Worm (Caenorhabditis elegans) whole organism, L1 larva: ENCODE results near the gene mars-1.

Source experiments
- C34B4.2 ChIP-seq: sonication (generic microtip); optimal IDR thresholded peaks from 2 replicates; lab custom pipeline; 2017; ENCODE audit warnings: mild to moderate bottlenecking, missing genetic modification characterization, missing compliant biosample characterization
- Y116A8C.19 ChIP-seq: sonication (generic microtip); optimal IDR thresholded peaks from 2 replicates; lab custom pipeline; 2016; ENCODE audit warnings: missing compliant biosample characterization, missing genetic modification characterization, borderline replicate concordance
- aha-1 ChIP-seq: fragments of 150-350 bp; optimal IDR thresholded peaks from 2 replicates; lab custom pipeline; 2014; ENCODE audit warnings: missing biosample characterization, missing genetic modification characterization
- aly-2 ChIP-seq: fragments of 150-350 bp; optimal IDR thresholded peaks from 2 replicates; lab custom pipeline; 2014; ENCODE audit warnings: missing biosample characterization, missing genetic modification characterization
- ama-1 ChIP-seq: fragments of 150-350 bp; optimal IDR thresholded peaks from 2 replicates; lab custom pipeline; 2014
- blmp-1 ChIP-seq: fragments of 150-350 bp; optimal IDR thresholded peaks from 2 replicates; lab custom pipeline; 2014; ENCODE audit warnings: missing biosample characterization, missing genetic modification characterization
- dpl-1 ChIP-seq, 3 experiments: fragments of 150-350 bp in 2 of 3; sonication (generic microtip) in 1 of 3; optimal IDR thresholded peaks; 2 replicates each; lab custom pipeline; 2014 to 2017; ENCODE audit warnings: missing biosample characterization in 3 of 3, missing genetic modification characterization in 3 of 3, missing genetic modification reagents in 3 of 3
- efl-1 ChIP-seq, 4 experiments: fragments of 150-350 bp; optimal IDR thresholded peaks in 3 of 4; peaks in 1 of 4; 1 replicate in 1 of 4; 2 replicates in 3 of 4; lab custom pipeline; 2014; ENCODE audit warnings: missing biosample characterization in 2 of 4, missing genetic modification characterization in 2 of 4, missing genetic modification reagents in 2 of 4
- efl-3 ChIP-seq: fragments of 200-800 bp; sonication (Bioruptor generic); optimal IDR thresholded peaks from 2 replicates; lab custom pipeline; 2018; ENCODE audit warnings: mild to moderate bottlenecking, missing genetic modification characterization, missing compliant biosample characterization
- egl-27 ChIP-seq, 2 experiments: fragments of 150-350 bp in 1 of 2; sonication (generic microtip); optimal IDR thresholded peaks; 3 replicates each; lab custom pipeline; 2017 to 2018; ENCODE audit warnings: missing biosample characterization in 2 of 2, missing genetic modification characterization in 2 of 2, missing genetic modification reagents in 2 of 2
- fos-1 ChIP-seq: fragments of 150-350 bp; optimal IDR thresholded peaks from 2 replicates; lab custom pipeline; 2014; ENCODE audit warnings: missing biosample characterization, missing genetic modification characterization
- isw-1 ChIP-seq: fragments of 200-800 bp; sonication (Bioruptor generic); IDR thresholded peaks from 2 replicates; pipeline ENCODE4 v1.3.6; 2022; ENCODE audit warnings: missing genetic modification characterization, missing compliant biosample characterization
- lin-35 ChIP-seq, 2 experiments: fragments of 150-350 bp; optimal IDR thresholded peaks; 2 replicates each; lab custom pipeline; 2014; ENCODE audit warnings: missing biosample characterization in 2 of 2, missing genetic modification characterization in 2 of 2, missing genetic modification reagents in 2 of 2
- lin-39 ChIP-seq: fragments of 150-350 bp; optimal IDR thresholded peaks from 2 replicates; lab custom pipeline; 2014; ENCODE audit warnings: missing biosample characterization, missing genetic modification reagents, missing genetic modification characterization
- lsy-2 ChIP-seq, 2 experiments: fragments of 150-350 bp; optimal IDR thresholded peaks; 2 replicates each; lab custom pipeline; 2014; ENCODE audit warnings: missing biosample characterization in 2 of 2, missing genetic modification characterization in 2 of 2
- mdl-1 ChIP-seq, 2 experiments: fragments of 150-350 bp; optimal IDR thresholded peaks; 2 replicates each; lab custom pipeline; 2014 to 2017; ENCODE audit warnings: missing biosample characterization in 2 of 2, missing genetic modification characterization in 2 of 2, inconsistent platforms in 1 of 2
- mef-2 ChIP-seq: fragments of 150-350 bp; optimal IDR thresholded peaks from 2 replicates; lab custom pipeline; 2014; ENCODE audit warnings: missing biosample characterization, missing genetic modification characterization
- nhr-12 ChIP-seq: sonication (generic microtip); optimal IDR thresholded peaks from 2 replicates; lab custom pipeline; 2017; ENCODE audit warnings: missing biosample characterization, missing genetic modification characterization
- nhr-19 ChIP-seq: fragments of 200-800 bp; sonication (Bioruptor generic); conservative IDR thresholded peaks from 2 replicates; pipeline ENCODE4 v1.3.6; 2022; ENCODE audit warnings: missing genetic modification characterization, missing compliant biosample characterization
- nhr-237 ChIP-seq: fragments of 150-350 bp; optimal IDR thresholded peaks from 2 replicates; lab custom pipeline; 2014; ENCODE audit warnings: missing biosample characterization, missing genetic modification characterization
- nhr-71 ChIP-seq: sonication (generic microtip); optimal IDR thresholded peaks from 2 replicates; lab custom pipeline; 2016; ENCODE audit warnings: mild to moderate bottlenecking, missing genetic modification characterization, moderate library complexity, missing compliant biosample characterization
- pag-3 ChIP-seq: sonication (generic microtip); optimal IDR thresholded peaks from 2 replicates; lab custom pipeline; 2017; ENCODE audit warnings: missing genetic modification characterization, mild to moderate bottlenecking, missing compliant biosample characterization, antibody characterized with exemption, borderline replicate concordance; ENCODE audit not compliant: insufficient read depth
- rnt-1 ChIP-seq: sonication (generic microtip); optimal IDR thresholded peaks from 2 replicates; lab custom pipeline; 2016; ENCODE audit warnings: mild to moderate bottlenecking, missing genetic modification characterization, moderate library complexity, missing compliant biosample characterization
- skn-1 ChIP-seq: fragments of 150-350 bp; optimal IDR thresholded peaks from 2 replicates; lab custom pipeline; 2014; ENCODE audit warnings: missing biosample characterization, missing genetic modification characterization
- snu-23 ChIP-seq: sonication (generic microtip); optimal IDR thresholded peaks from 2 replicates; lab custom pipeline; 2016; ENCODE audit warnings: missing genetic modification characterization, missing compliant biosample characterization
- sox-4 ChIP-seq: sonication (generic microtip); optimal IDR thresholded peaks from 2 replicates; lab custom pipeline; 2016; ENCODE audit warnings: missing genetic modification characterization, missing compliant biosample characterization
- tbx-2 ChIP-seq: sonication (generic microtip); optimal IDR thresholded peaks from 2 replicates; lab custom pipeline; 2016; ENCODE audit warnings: missing genetic modification characterization, missing compliant biosample characterization
- unc-62 ChIP-seq: fragments of 150-350 bp; optimal IDR thresholded peaks from 2 replicates; lab custom pipeline; 2014; ENCODE audit warnings: missing biosample characterization, missing genetic modification reagents, missing genetic modification characterization
- xbp-1 ChIP-seq: sonication (generic microtip); optimal IDR thresholded peaks from 2 replicates; lab custom pipeline; 2016; ENCODE audit warnings: missing genetic modification characterization, missing compliant biosample characterization
- ztf-11 ChIP-seq, 2 experiments: sonication (generic microtip); optimal IDR thresholded peaks; 2 replicates each; lab custom pipeline; 2016 to 2017; ENCODE audit warnings: missing genetic modification characterization in 2 of 2, missing biosample characterization in 1 of 2, missing compliant biosample characterization in 1 of 2
- ztf-4 ChIP-seq: fragments of 150-350 bp; optimal IDR thresholded peaks from 2 replicates; lab custom pipeline; 2014; ENCODE audit warnings: missing biosample characterization, missing genetic modification characterization

Gene mars-1

ce11 chrIV:11659794-11660312, 24.6 kb upstream of the mars-1 start, which contains the start of gene ZK792.1:
Gene ZK792.1, plus strand, starts transcription at chrIV:11659844.
- TF ChIP-seq mef-2: no peak

- TF ChIP-seq nhr-237 (tag; lab: Kevin White, UChicago): no peak
- no peak for TF ChIP-seq xbp-1 (tag; lab: Kevin White, UChicago)
- no peak for TF ChIP-seq aha-1
- TF ChIP-seq lin-35 (GFP tag; optimal IDR thresholded peaks at IDR 0.05; lab: Kevin White, UChicago): peak in 1 of 2 experiments; percentile 10
- no peak for TF ChIP-seq aly-2 (tag; lab: Kevin White, UChicago)
- no peak for TF ChIP-seq efl-1 (optimal IDR thresholded peaks at IDR 0.05; lab: Kevin White, UChicago)
- peak in 1 of 2 experiments; percentile 72 for TF ChIP-seq efl-1 (GFP tag; optimal IDR thresholded peaks at IDR 0.05 in 1 of 2; lab: Kevin White, UChicago)
- TF ChIP-seq unc-62 (GFP tag; lab: Kevin White, UChicago): no peak
- TF ChIP-seq nhr-71 (tag; lab: Kevin White, UChicago): peak; percentile 0
- peak; percentile 24 for TF ChIP-seq blmp-1
- TF ChIP-seq dpl-1 (GFP tag; optimal IDR thresholded peaks at IDR 0.05; lab: Kevin White, UChicago): peak in 1 of 3 experiments; percentile 20
- peak; percentile 13 for TF ChIP-seq skn-1 (tag; lab: Kevin White, UChicago)
- no peak for TF ChIP-seq efl-3 (GFP tag; lab: Kevin White, UChicago)
- no peak for TF ChIP-seq ama-1
- TF ChIP-seq lsy-2 (tag; optimal IDR thresholded peaks at IDR 0.05; lab: Kevin White, UChicago): peak in 1 of 2 experiments; percentile 41
- TF ChIP-seq sox-4 (tag; lab: Kevin White, UChicago): no peak
- TF ChIP-seq, all 84 proteins: peak for 7
Observed at ce11 chrIV:11656144-11656780, 21.0 kb upstream of the mars-1 start, which contains the start of gene ZK809.5. Gene ZK809.5, plus strand, starts transcription at chrIV:11656730.

ce11 chrIV:11655370-11655769, 20.1 kb upstream of the mars-1 start, which contains the start of gene ent-1:
Gene ent-1, minus strand, starts transcription at chrIV:11655470.
- TF ChIP-seq lsy-2 (tag; optimal IDR thresholded peaks at IDR 0.05; lab: Kevin White, UChicago) (peak in 1 of 2 experiments; percentile 26), pag-3 (tag; lab: Kevin White, UChicago) (no peak)

ce11 chrIV:11651965-11652453, 16.7 kb upstream of the mars-1 start, which contains the start of the genes acl-3 and ndub-6:
Gene acl-3, minus strand, starts transcription at chrIV:11652023.
Gene ndub-6, plus strand, starts transcription at chrIV:11652403.
- TF ChIP-seq snu-23 (GFP tag; lab: Kevin White, UChicago) (peak; percentile 20), dpl-1 (GFP tag; optimal IDR thresholded peaks at IDR 0.05; lab: Kevin White, UChicago) (peak in 1 of 3 experiments; percentile 11), C34B4.2 (no peak), fos-1 (tag; lab: Kevin White, UChicago) (no peak), pag-3 (tag; lab: Kevin White, UChicago) (no peak), lsy-2 (tag; optimal IDR thresholded peaks at IDR 0.05; lab: Kevin White, UChicago) (peak in 1 of 2 experiments; percentile 24), nhr-71 (tag; lab: Kevin White, UChicago) (no peak), lin-35 (GFP tag; optimal IDR thresholded peaks at IDR 0.05; lab: Kevin White, UChicago) (peak in 1 of 2 experiments; percentile 11)
- TF ChIP-seq, all 84 proteins: peak for 4

- no peak for TF ChIP-seq ztf-11 (tag; optimal IDR thresholded peaks at IDR 0.05; lab: Kevin White, UChicago)
- no peak for TF ChIP-seq rnt-1
- no peak for TF ChIP-seq ztf-4 (tag; lab: Kevin White, UChicago)
- TF ChIP-seq lin-39: no peak
- no peak for TF ChIP-seq egl-27 (tag; optimal IDR thresholded peaks at IDR 0.05; lab: Kevin White, UChicago)
- no peak for TF ChIP-seq Y116A8C.19 (tag; lab: Kevin White, UChicago)
- TF ChIP-seq isw-1 (GFP tag; lab: Robert Waterston, UW): no peak
- no peak for TF ChIP-seq mdl-1 (tag; optimal IDR thresholded peaks at IDR 0.05; lab: Kevin White, UChicago)
- TF ChIP-seq nhr-12: no peak
- no peak for TF ChIP-seq nhr-19 (GFP tag; lab: Robert Waterston, UW)
- TF ChIP-seq tbx-2 (tag; lab: Kevin White, UChicago): no peak
- TF ChIP-seq lsy-2 (tag; optimal IDR thresholded peaks at IDR 0.05; lab: Kevin White, UChicago): no peak
- TF ChIP-seq, all 84 proteins: peak for 0
Observed at ce11 chrIV:11650344-11650743, 15.1 kb upstream of the mars-1 start.
